Fruit fly (Drosophila melanogaster) S2 (cell line): Measurements from ENCODE around the gene CG32365.

ENCODE experiments used
- CG8478 ChIP-seq: fragments of >200 bp; optimal IDR thresholded peaks from 2 replicates; lab custom pipeline; 2018
- CTCF ChIP-seq, 2 experiments: fragments of >200 bp; optimal IDR thresholded peaks; 2 replicates each; lab custom pipeline; 2018

DNA sequence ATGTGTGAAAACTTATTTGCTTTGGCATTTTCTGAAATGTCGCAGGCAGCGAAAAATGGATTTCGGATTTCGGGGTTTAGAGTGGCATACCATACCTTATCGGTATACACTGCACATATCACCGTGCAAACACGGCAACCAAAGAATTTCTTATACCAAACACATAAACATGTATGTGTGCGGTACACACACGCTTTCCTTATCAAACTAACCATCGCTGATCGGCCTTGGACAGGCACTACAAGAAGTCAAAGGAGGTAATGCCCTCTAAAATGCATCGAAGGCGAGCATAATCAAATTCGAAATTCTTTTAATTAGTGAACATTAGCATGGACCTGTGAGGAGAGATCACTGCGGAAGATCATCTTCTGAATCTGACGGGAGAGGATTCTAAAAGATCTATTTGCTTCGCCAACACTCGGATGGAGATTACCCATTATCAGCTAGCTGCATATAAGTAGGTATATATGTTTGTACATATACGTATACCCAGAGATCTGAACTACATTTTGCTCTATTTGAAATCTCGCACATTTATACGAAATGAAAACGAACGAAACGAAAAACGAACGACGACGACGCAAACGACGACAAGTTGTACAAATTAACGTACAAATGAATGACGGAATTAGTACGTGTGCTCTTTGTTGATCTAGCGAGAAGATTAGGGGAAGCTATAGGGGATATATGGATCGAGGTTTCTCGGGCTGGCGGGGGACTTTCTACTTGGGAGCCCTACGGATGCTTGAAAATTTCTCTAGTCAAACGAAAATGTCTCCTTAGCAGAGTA is 10.3 kb upstream of the CG32365 start:
- no peak for TF ChIP-seq CG8478
- TF ChIP-seq CTCF (optimal IDR thresholded peaks at IDR 0.05; lab: Kevin White, UChicago) = no peak
